Fruit fly (Drosophila melanogaster): ENCODE data around the gene Wdr81.

Wdr81 gene

DNA sequence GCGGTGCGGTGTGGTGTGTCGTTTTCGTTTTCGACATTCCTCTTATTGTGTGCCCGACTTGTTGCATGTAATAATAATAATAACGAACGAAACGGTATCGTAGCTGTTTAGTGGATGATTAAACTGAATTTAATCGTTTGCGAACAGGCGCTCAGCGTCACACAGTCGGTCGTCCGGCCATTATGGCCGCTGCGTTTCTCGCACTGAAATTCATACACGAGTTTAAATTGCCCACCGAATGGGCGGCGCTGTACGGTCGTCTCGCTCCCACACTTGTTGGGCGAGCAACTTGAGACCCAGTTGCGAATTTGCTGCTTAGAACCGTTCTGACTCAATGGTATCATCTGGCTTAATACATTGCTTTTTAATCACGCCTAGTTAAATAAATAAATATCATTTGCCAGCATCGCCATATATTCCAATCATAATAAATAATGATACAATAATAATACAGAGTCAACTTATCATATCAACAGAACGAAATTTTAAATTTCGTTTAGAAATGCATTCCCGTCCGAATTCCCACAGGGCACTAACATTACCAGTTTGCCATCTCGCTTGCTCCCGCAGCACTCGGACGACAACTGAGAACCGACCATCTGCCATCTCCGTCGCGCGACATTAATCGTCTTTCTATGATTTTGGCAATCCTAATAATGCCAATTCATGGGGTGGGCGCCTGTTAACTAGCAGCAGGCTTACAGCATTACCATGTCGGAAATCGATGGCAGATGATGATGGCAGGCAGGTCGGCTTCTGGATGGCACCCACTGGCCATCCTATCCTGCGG is 9.7 kb downstream of the Wdr81 start (continued):
- no peak for TF ChIP-seq Dip2 (GFP tag; IDR thresholded peaks at IDR 0.05)
- TF ChIP-seq Ets65A (GFP tag): peak; percentile 93
- TF ChIP-seq abd-A (tag; optimal IDR thresholded peaks at IDR 0.05): peak; percentile 100
- no peak for TF ChIP-seq CG4282 (GFP tag; optimal IDR thresholded peaks at IDR 0.05)
- no peak for TF ChIP-seq CG14667 (GFP tag; IDR thresholded peaks at IDR 0.05)
- TF ChIP-seq CG16813 (GFP tag; IDR thresholded peaks at IDR 0.05; ENCODE audit: partially characterized antibody): no peak
- TF ChIP-seq CG1603 (tag; optimal IDR thresholded peaks at IDR 0.05): peak; percentile 92
- peak; percentile 93 for TF ChIP-seq unpg (GFP tag; optimal IDR thresholded peaks at IDR 0.05)
- TF ChIP-seq CG18599 (GFP tag; optimal IDR thresholded peaks at IDR 0.05): peak; percentile 96
- TF ChIP-seq Trl (optimal IDR thresholded peaks at IDR 0.05): no peak
- TF ChIP-seq Trl (GFP tag; optimal IDR thresholded peaks at IDR 0.05): peak; percentile 38
- peak; percentile 91 for TF ChIP-seq CG33557 (GFP tag; optimal IDR thresholded peaks at IDR 0.05)
- peak; percentile 78 for TF ChIP-seq Nf-YC (tag; optimal IDR thresholded peaks at IDR 0.05)
- TF ChIP-seq PHDP (tag; optimal IDR thresholded peaks at IDR 0.05): peak; percentile 93
- TF ChIP-seq hb (GFP tag; IDR thresholded peaks at IDR 0.05; ENCODE audit: partially characterized antibody): no peak
- TF ChIP-seq CG8388 (GFP tag; optimal IDR thresholded peaks at IDR 0.05): peak; percentile 80
- TF ChIP-seq Lpt (GFP tag; optimal IDR thresholded peaks at IDR 0.05): no peak
- no peak for TF ChIP-seq Awh (GFP tag; IDR thresholded peaks at IDR 0.05)
- TF ChIP-seq CG5245 (GFP tag; optimal IDR thresholded peaks at IDR 0.05): peak; percentile 70
- peak; percentile 73 for TF ChIP-seq Jarid2 (GFP tag; optimal IDR thresholded peaks at IDR 0.05)
- peak; percentile 80 for TF ChIP-seq CG1647 (GFP tag; optimal IDR thresholded peaks at IDR 0.05)
- no peak for TF ChIP-seq vnd (GFP tag; IDR thresholded peaks at IDR 0.05; ENCODE audit: partially characterized antibody)
- peak; percentile 52 for TF ChIP-seq MTF-1 (GFP tag; optimal IDR thresholded peaks at IDR 0.05; ENCODE audit: borderline replicate concordance)
- TF ChIP-seq GATAe (GFP tag; conservative IDR thresholded peaks at IDR 0.05): no peak
- no peak for TF ChIP-seq Sry-β (GFP tag; optimal IDR thresholded peaks at IDR 0.05)
- TF ChIP-seq HmgD (GFP tag; optimal IDR thresholded peaks at IDR 0.05): no peak
- no peak for TF ChIP-seq Elba2 (GFP tag; optimal IDR thresholded peaks at IDR 0.05)
- TF ChIP-seq knrl (GFP tag; IDR thresholded peaks at IDR 0.05; ENCODE audit: partially characterized antibody): no peak
- TF ChIP-seq sima (GFP tag; optimal IDR thresholded peaks at IDR 0.05): no peak
- TF ChIP-seq Oaz (GFP tag; IDR thresholded peaks at IDR 0.05): no peak
- no peak for TF ChIP-seq otp (GFP tag; IDR thresholded peaks at IDR 0.05)
- peak; percentile 69 for TF ChIP-seq wek (GFP tag; optimal IDR thresholded peaks at IDR 0.05)
- peak; percentile 84 for TF ChIP-seq HLH54F (GFP tag; optimal IDR thresholded peaks at IDR 0.05)
- no peak for TF ChIP-seq CG17912 (GFP tag; optimal IDR thresholded peaks at IDR 0.05)
- TF ChIP-seq exex (tag; optimal IDR thresholded peaks at IDR 0.05): peak; percentile 96
- TF ChIP-seq pnt (GFP tag; optimal IDR thresholded peaks at IDR 0.05): peak; percentile 67
- peak; percentile 95 for TF ChIP-seq Meics (GFP tag; optimal IDR thresholded peaks at IDR 0.05)
- TF ChIP-seq ara (GFP tag; IDR thresholded peaks at IDR 0.05): no peak
- TF ChIP-seq pb (GFP tag; optimal IDR thresholded peaks at IDR 0.05): no peak
- TF ChIP-seq aop (GFP tag; IDR thresholded peaks at IDR 0.05): no peak
- TF ChIP-seq fd96Cb (tag; optimal IDR thresholded peaks at IDR 0.05): peak; percentile 89
- peak; percentile 65 for TF ChIP-seq Bdp1 (GFP tag; optimal IDR thresholded peaks at IDR 0.05)
- peak; percentile 48 for TF ChIP-seq CG8089 (GFP tag; optimal IDR thresholded peaks at IDR 0.05)
- peak; percentile 90 for TF ChIP-seq CG10654 (GFP tag; optimal IDR thresholded peaks at IDR 0.05)
- TF ChIP-seq kah (GFP tag; optimal IDR thresholded peaks at IDR 0.05): peak; percentile 30
- TF ChIP-seq Mes4 (GFP tag; optimal IDR thresholded peaks at IDR 0.05): peak; percentile 34
- TF ChIP-seq CG10321 (GFP tag; IDR thresholded peaks at IDR 0.05): no peak
- TF ChIP-seq Spps (tag; optimal IDR thresholded peaks at IDR 0.05): peak; percentile 81
- peak; percentile 81 for TF ChIP-seq nau (GFP tag; optimal IDR thresholded peaks at IDR 0.05)
- peak; percentile 48 to 77 for TF ChIP-seq Pdp1 (GFP tag; optimal IDR thresholded peaks at IDR 0.05)
